Worm (Caenorhabditis elegans) whole organism, L1 larva: ENCODE results near the gene nhr-43.

Experiments
- C16A3.4 ChIP-seq: fragments of 150-350 bp; optimal IDR thresholded peaks from 2 replicates; lab custom pipeline; 2014; ENCODE audit warnings: missing biosample characterization, missing genetic modification characterization
- alr-1 ChIP-seq: fragments of 200-800 bp; sonication (Bioruptor generic); optimal IDR thresholded peaks from 2 replicates; lab custom pipeline; 2018; ENCODE audit warnings: borderline replicate concordance, mild to moderate bottlenecking, missing genetic modification characterization, missing compliant biosample characterization
- ama-1 ChIP-seq: fragments of 150-350 bp; optimal IDR thresholded peaks from 2 replicates; lab custom pipeline; 2014
- blmp-1 ChIP-seq: fragments of 150-350 bp; optimal IDR thresholded peaks from 2 replicates; lab custom pipeline; 2014; ENCODE audit warnings: missing biosample characterization, missing genetic modification characterization
- ceh-63 ChIP-seq: fragments of 200-800 bp; sonication (Bioruptor generic); optimal IDR thresholded peaks from 2 replicates; lab custom pipeline; 2018; ENCODE audit warnings: mild to moderate bottlenecking, missing genetic modification characterization, missing compliant biosample characterization
- ceh-8 ChIP-seq: fragments of 200-800 bp; sonication (Bioruptor generic); optimal IDR thresholded peaks from 2 replicates; lab custom pipeline; 2018; ENCODE audit warnings: mild to moderate bottlenecking, missing genetic modification characterization, moderate library complexity, missing compliant biosample characterization
- ceh-88 ChIP-seq: fragments of 200-800 bp; sonication (Bioruptor generic); IDR thresholded peaks from 2 replicates; pipeline ENCODE4 v1.3.6; 2022; ENCODE audit warnings: missing genetic modification characterization, missing compliant biosample characterization
- ceh-90 ChIP-seq: sonication (generic microtip); optimal IDR thresholded peaks from 2 replicates; lab custom pipeline; 2016; ENCODE audit warnings: missing genetic modification characterization, missing compliant biosample characterization
- dsc-1 ChIP-seq: sonication (generic microtip); optimal IDR thresholded peaks from 2 replicates; lab custom pipeline; 2016; ENCODE audit warnings: mild to moderate bottlenecking, missing genetic modification characterization, missing compliant biosample characterization
- efl-3 ChIP-seq: fragments of 200-800 bp; sonication (Bioruptor generic); optimal IDR thresholded peaks from 2 replicates; lab custom pipeline; 2018; ENCODE audit warnings: mild to moderate bottlenecking, missing genetic modification characterization, missing compliant biosample characterization
- elt-2 ChIP-seq: sonication (generic microtip); optimal IDR thresholded peaks from 2 replicates; lab custom pipeline; 2016; ENCODE audit warnings: missing genetic modification characterization, mild to moderate bottlenecking, inconsistent platforms, missing compliant biosample characterization, missing genetic modification reagents
- elt-3 ChIP-seq, 6 experiments: fragments of 150-350 bp in 1 of 6; sonication (generic microtip); optimal IDR thresholded peaks; 2 replicates each; lab custom pipeline; 2017 to 2018; ENCODE audit warnings: missing biosample characterization in 6 of 6, missing genetic modification characterization in 6 of 6, inconsistent platforms in 1 of 6
- ets-5 ChIP-seq: fragments of 200-800 bp; sonication (Bioruptor generic); IDR thresholded peaks from 2 replicates; pipeline ENCODE4 v1.3.6; 2022; ENCODE audit warnings: missing genetic modification characterization, missing compliant biosample characterization
- fkh-4 ChIP-seq: sonication (generic microtip); optimal IDR thresholded peaks from 2 replicates; lab custom pipeline; 2016; ENCODE audit warnings: missing compliant biosample characterization, missing genetic modification characterization, borderline replicate concordance
- fkh-8 ChIP-seq: sonication (generic microtip); optimal IDR thresholded peaks from 2 replicates; lab custom pipeline; 2016; ENCODE audit warnings: mild to moderate bottlenecking, missing genetic modification characterization, missing compliant biosample characterization
- fos-1 ChIP-seq: fragments of 150-350 bp; optimal IDR thresholded peaks from 2 replicates; lab custom pipeline; 2014; ENCODE audit warnings: missing biosample characterization, missing genetic modification characterization
- grh-1 ChIP-seq: fragments of 200-800 bp; sonication (Bioruptor generic); IDR thresholded peaks from 2 replicates; pipeline ENCODE4 v1.3.6; 2022; ENCODE audit warnings: missing genetic modification reagents, missing genetic modification characterization, missing compliant biosample characterization
- hlh-17 ChIP-seq: fragments of 200-800 bp; sonication (Bioruptor generic); optimal IDR thresholded peaks from 2 replicates; lab custom pipeline; 2018; ENCODE audit warnings: missing genetic modification characterization, mild to moderate bottlenecking, missing compliant biosample characterization, moderate library complexity, borderline replicate concordance
- irx-1 ChIP-seq: sonication (generic microtip); optimal IDR thresholded peaks from 2 replicates; lab custom pipeline; 2016; ENCODE audit warnings: missing genetic modification characterization, missing compliant biosample characterization
- jun-1 ChIP-seq: fragments of 150-350 bp; optimal IDR thresholded peaks from 2 replicates; lab custom pipeline; 2014; ENCODE audit warnings: missing biosample characterization, missing genetic modification reagents, missing genetic modification characterization
- lin-15B ChIP-seq: fragments of 150-350 bp; sonication (generic microtip); optimal IDR thresholded peaks from 3 replicates; lab custom pipeline; 2014; ENCODE audit warnings: missing biosample characterization, missing genetic modification characterization
- lir-3 ChIP-seq: sonication (generic microtip); optimal IDR thresholded peaks from 2 replicates; lab custom pipeline; 2016; ENCODE audit warnings: mild to moderate bottlenecking, missing genetic modification characterization, moderate library complexity, missing compliant biosample characterization; ENCODE audit not compliant: poor library complexity
- lsy-2 ChIP-seq, 2 experiments: fragments of 150-350 bp; optimal IDR thresholded peaks; 2 replicates each; lab custom pipeline; 2014; ENCODE audit warnings: missing biosample characterization in 2 of 2, missing genetic modification characterization in 2 of 2
- mab-9 ChIP-seq: fragments of 200-800 bp; sonication (Bioruptor generic); IDR thresholded peaks from 2 replicates; pipeline ENCODE4 v1.3.6; 2022; ENCODE audit warnings: missing genetic modification reagents, missing genetic modification characterization, missing compliant biosample characterization
- mdl-1 ChIP-seq, 2 experiments: fragments of 150-350 bp; optimal IDR thresholded peaks; 2 replicates each; lab custom pipeline; 2014 to 2017; ENCODE audit warnings: missing biosample characterization in 2 of 2, missing genetic modification characterization in 2 of 2, inconsistent platforms in 1 of 2
- mep-1 ChIP-seq: fragments of 150-350 bp; optimal IDR thresholded peaks from 2 replicates; lab custom pipeline; 2014; ENCODE audit warnings: missing biosample characterization, missing genetic modification characterization
- nhr-11 ChIP-seq: fragments of 150-350 bp; optimal IDR thresholded peaks from 2 replicates; lab custom pipeline; 2014; ENCODE audit warnings: missing biosample characterization, missing genetic modification characterization
- nhr-12 ChIP-seq: sonication (generic microtip); optimal IDR thresholded peaks from 2 replicates; lab custom pipeline; 2017; ENCODE audit warnings: missing biosample characterization, missing genetic modification characterization
- nhr-20 ChIP-seq: sonication (generic microtip); optimal IDR thresholded peaks from 2 replicates; lab custom pipeline; 2016; ENCODE audit warnings: mild to moderate bottlenecking, missing genetic modification characterization, missing compliant biosample characterization
- nhr-237 ChIP-seq: fragments of 150-350 bp; optimal IDR thresholded peaks from 2 replicates; lab custom pipeline; 2014; ENCODE audit warnings: missing biosample characterization, missing genetic modification characterization
- nhr-47 ChIP-seq: sonication (generic microtip); optimal IDR thresholded peaks from 2 replicates; lab custom pipeline; 2016; ENCODE audit warnings: mild to moderate bottlenecking, missing genetic modification characterization, moderate library complexity, missing compliant biosample characterization
- nhr-71 ChIP-seq: sonication (generic microtip); optimal IDR thresholded peaks from 2 replicates; lab custom pipeline; 2016; ENCODE audit warnings: mild to moderate bottlenecking, missing genetic modification characterization, moderate library complexity, missing compliant biosample characterization
- nhr-77 ChIP-seq: fragments of 150-350 bp; optimal IDR thresholded peaks from 2 replicates; lab custom pipeline; 2014; ENCODE audit warnings: missing biosample characterization, missing genetic modification characterization
- nhr-84 ChIP-seq: sonication (generic microtip); optimal IDR thresholded peaks from 2 replicates; lab custom pipeline; 2017; ENCODE audit warnings: missing biosample characterization, missing genetic modification characterization
- nhr-85 ChIP-seq: sonication (generic microtip); peaks from one replicate; lab custom pipeline; 2016; ENCODE audit warnings: missing genetic modification characterization, inconsistent platforms, missing compliant biosample characterization
- nhr-90 ChIP-seq: sonication (generic microtip); optimal IDR thresholded peaks from 2 replicates; lab custom pipeline; 2016; ENCODE audit warnings: mild to moderate bottlenecking, missing genetic modification characterization, missing compliant biosample characterization; ENCODE audit not compliant: poor library complexity
- pag-3 ChIP-seq: sonication (generic microtip); optimal IDR thresholded peaks from 2 replicates; lab custom pipeline; 2017; ENCODE audit warnings: missing genetic modification characterization, mild to moderate bottlenecking, missing compliant biosample characterization, antibody characterized with exemption, borderline replicate concordance; ENCODE audit not compliant: insufficient read depth
- pax-3 ChIP-seq: fragments of 200-800 bp; sonication (Bioruptor generic); optimal IDR thresholded peaks from 2 replicates; lab custom pipeline; 2018; ENCODE audit warnings: mild to moderate bottlenecking, missing genetic modification characterization, moderate library complexity, missing compliant biosample characterization
- pqm-1 ChIP-seq: sonication (generic microtip); optimal IDR thresholded peaks from 3 replicates; lab custom pipeline; 2017; ENCODE audit warnings: missing biosample characterization, missing genetic modification characterization
- skn-1 ChIP-seq: fragments of 150-350 bp; optimal IDR thresholded peaks from 2 replicates; lab custom pipeline; 2014; ENCODE audit warnings: missing biosample characterization, missing genetic modification characterization
- snu-23 ChIP-seq: sonication (generic microtip); optimal IDR thresholded peaks from 2 replicates; lab custom pipeline; 2016; ENCODE audit warnings: missing genetic modification characterization, missing compliant biosample characterization
- sup-37 ChIP-seq: fragments of 200-800 bp; sonication (Bioruptor generic); optimal IDR thresholded peaks from 2 replicates; lab custom pipeline; 2018; ENCODE audit warnings: mild to moderate bottlenecking, missing genetic modification characterization, missing compliant biosample characterization
- tbx-2 ChIP-seq: sonication (generic microtip); optimal IDR thresholded peaks from 2 replicates; lab custom pipeline; 2016; ENCODE audit warnings: missing genetic modification characterization, missing compliant biosample characterization
- unc-30 ChIP-seq: sonication (generic microtip); optimal IDR thresholded peaks from 2 replicates; lab custom pipeline; 2017; ENCODE audit warnings: missing biosample characterization, missing genetic modification characterization
- unc-86 ChIP-seq: sonication (generic microtip); optimal IDR thresholded peaks from 2 replicates; lab custom pipeline; 2016; ENCODE audit warnings: missing genetic modification characterization, missing compliant biosample characterization
- vab-15 ChIP-seq: sonication (generic microtip); optimal IDR thresholded peaks from 2 replicates; lab custom pipeline; 2017; ENCODE audit warnings: missing genotype, mild to moderate bottlenecking, missing genetic modification characterization, missing compliant biosample characterization
- zip-4 ChIP-seq: fragments of 200-800 bp; sonication (Bioruptor generic); optimal IDR thresholded peaks from 2 replicates; lab custom pipeline; 2018; ENCODE audit warnings: mild to moderate bottlenecking, missing genetic modification characterization, moderate library complexity, missing compliant biosample characterization
- ztf-11 ChIP-seq, 2 experiments: sonication (generic microtip); optimal IDR thresholded peaks; 2 replicates each; lab custom pipeline; 2016 to 2017; ENCODE audit warnings: missing genetic modification characterization in 2 of 2, missing biosample characterization in 1 of 2, missing compliant biosample characterization in 1 of 2

nhr-43 gene

ce11 chrIV:11899358-11899757, at the start of gene nhr-43:
nhr-43 (plus strand) TSS chrIV:11899590.
- TF ChIP-seq elt-3 (tag; optimal IDR thresholded peaks at IDR 0.05; lab: Kevin White, UChicago) (peak in 2 of 6 experiments; percentile 8 to 30), dsc-1 (tag; lab: Kevin White, UChicago) (no peak), blmp-1 (peak; percentile 62), nhr-71 (tag; lab: Kevin White, UChicago) (peak; percentile 48), nhr-20 (peak; percentile 28), nhr-85 (peak; percentile 72)
- TF ChIP-seq, all 84 proteins: peak for 5

ce11 chrIV:11851882-11852281, 47.5 kb upstream of the nhr-43 start, which contains the start of gene F38H4.5:
F38H4.5 (plus strand) TSS chrIV:11852182.
- no peak for TF ChIP-seq hlh-17
- TF ChIP-seq nhr-77: no peak
- TF ChIP-seq nhr-84 (tag; lab: Kevin White, UChicago): no peak
- no peak for TF ChIP-seq tbx-2 (tag; lab: Kevin White, UChicago)
- TF ChIP-seq unc-86 (tag; lab: Kevin White, UChicago): no peak
- no peak for TF ChIP-seq lir-3 (tag; lab: Kevin White, UChicago)
- TF ChIP-seq fkh-4: no peak
- no peak for TF ChIP-seq jun-1
- no peak for TF ChIP-seq unc-30 (tag; lab: Kevin White, UChicago)
- no peak for TF ChIP-seq skn-1
- no peak for TF ChIP-seq ceh-8
- TF ChIP-seq nhr-47: no peak
- TF ChIP-seq nhr-20: no peak

ce11 chrIV:11854777-11855176, 44.6 kb upstream of the nhr-43 start, which contains the start of gene tag-30:
tag-30 (minus strand) TSS chrIV:11855159.
- TF ChIP-seq lsy-2 (tag; optimal IDR thresholded peaks at IDR 0.05; lab: Kevin White, UChicago) (peak in 1 of 2 experiments; percentile 70), ets-5 (GFP tag; lab: Robert Waterston, UW) (no peak), nhr-11 (tag; lab: Kevin White, UChicago) (no peak), snu-23 (no peak), fkh-4 (no peak), blmp-1 (no peak), grh-1 (no peak), mab-9 (GFP tag; lab: Robert Waterston, UW) (no peak), nhr-90 (tag; lab: Kevin White, UChicago) (peak; percentile 31), nhr-71 (tag; lab: Kevin White, UChicago) (peak; percentile 67), irx-1 (tag; lab: Kevin White, UChicago) (peak; percentile 19), pag-3 (tag; lab: Kevin White, UChicago) (no peak), nhr-12 (tag; lab: Kevin White, UChicago) (no peak), tbx-2 (tag; lab: Kevin White, UChicago) (peak; percentile 37), ceh-90 (tag; lab: Kevin White, UChicago) (no peak), mdl-1 (tag; optimal IDR thresholded peaks at IDR 0.05; lab: Kevin White, UChicago) (no peak), zip-4 (GFP tag; lab: Kevin White, UChicago) (no peak), nhr-237 (tag; lab: Kevin White, UChicago) (no peak), elt-3 (tag; optimal IDR thresholded peaks at IDR 0.05; lab: Kevin White, UChicago) (no peak), fos-1 (no peak), efl-3 (GFP tag; lab: Kevin White, UChicago) (no peak), nhr-20 (peak; percentile 46), alr-1 (tag; lab: Kevin White, UChicago) (no peak), unc-30 (tag; lab: Kevin White, UChicago) (no peak), mep-1 (tag; lab: Kevin White, UChicago) (no peak), jun-1 (no peak), pax-3 (no peak), fkh-8 (tag; lab: Kevin White, UChicago) (no peak), sup-37 (no peak), skn-1 (no peak), unc-86 (tag; lab: Kevin White, UChicago) (no peak), vab-15 (no peak), ama-1 (peak; percentile 54), ztf-11 (tag; optimal IDR thresholded peaks at IDR 0.05; lab: Kevin White, UChicago) (no peak), ceh-63 (GFP tag; lab: Kevin White, UChicago) (no peak), pqm-1 (tag; lab: Kevin White, UChicago) (no peak), lir-3 (tag; lab: Kevin White, UChicago) (no peak), lin-15B (tag; lab: Kevin White, UChicago) (peak; percentile 39), ceh-88 (GFP tag; lab: Robert Waterston, UW) (no peak), C16A3.4 (tag; lab: Kevin White, UChicago) (peak; percentile 67), elt-2 (no peak)
